Fruit fly (Drosophila melanogaster): ENCODE results near the gene Ice2.

- no peak for TF ChIP-seq achi (GFP tag; optimal IDR thresholded peaks at IDR 0.05)
- no peak for TF ChIP-seq CG10631 (GFP tag; optimal IDR thresholded peaks at IDR 0.05)
- no peak for TF ChIP-seq CG32006 (GFP tag; optimal IDR thresholded peaks at IDR 0.05)
- TF ChIP-seq svp (GFP tag), result no peak
- TF ChIP-seq CG6808 (GFP tag; optimal IDR thresholded peaks at IDR 0.05), result no peak
Measured at dm6 chr3R:21163318-21163828, 33.4 kb downstream of the Ice2 start, which contains the start of gene CG5810.
